Worm (Caenorhabditis elegans): ENCODE results near the gene fat-1.

ce11 chrIV:13348592-13348991 lies 33.1 kb downstream of the fat-1 start, which contains the start of gene W02A2.12:
- no peak for TF ChIP-seq tab-1 (GFP tag; IDR thresholded peaks at IDR 0.05)
- no peak for TF ChIP-seq klf-2 (GFP tag; conservative IDR thresholded peaks at IDR 0.05)
- no peak for TF ChIP-seq ref-1 (GFP tag; conservative IDR thresholded peaks at IDR 0.05)

Measured in whole organism, midembryonic.